Fruit fly (Drosophila melanogaster): ENCODE measurements around the gene CG13919.

The CG13919 gene

DNA sequence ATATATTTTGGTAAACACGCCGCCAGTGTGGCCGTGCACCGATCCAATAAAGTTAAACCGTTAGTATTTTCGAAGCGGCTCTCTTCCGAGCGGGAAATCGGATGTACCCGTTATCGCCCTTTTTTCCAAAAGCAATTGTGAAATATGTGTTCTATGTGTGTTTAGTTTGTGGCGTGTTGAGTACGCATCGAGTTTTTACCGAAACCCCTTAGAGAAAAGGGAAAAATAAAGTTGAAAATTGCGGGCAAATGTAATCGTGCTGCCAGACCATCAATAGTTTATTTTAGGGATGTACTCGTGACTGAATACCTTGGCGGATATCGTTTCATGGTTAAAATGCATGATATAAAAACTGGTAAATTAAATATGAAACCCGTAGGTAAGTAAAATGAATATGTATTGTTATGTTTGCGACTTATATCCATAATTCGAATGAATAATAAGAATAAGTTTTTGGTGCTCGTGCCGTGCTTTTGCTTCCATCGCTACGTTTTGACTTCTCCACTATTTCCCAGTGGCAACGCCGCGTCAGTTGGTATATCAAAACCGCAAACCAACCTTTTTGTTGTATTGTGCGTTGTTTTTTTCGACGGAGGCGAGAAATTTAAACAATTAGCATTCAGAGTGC, 6.0 kb upstream of the CG13919 start, which contains the start of the genes Mettl2 and Bgb (continued):
- TF ChIP-seq CG12219 (GFP tag; optimal IDR thresholded peaks at IDR 0.05) (no peak), ac (GFP tag; optimal IDR thresholded peaks at IDR 0.05) (no peak), chn (GFP tag; optimal IDR thresholded peaks at IDR 0.05) (peak; percentile 78), CG16779 (GFP tag; IDR thresholded peaks at IDR 0.05) (peak; percentile 68; the same call in 1 of the 2 replicates), CG6791 (GFP tag; IDR thresholded peaks at IDR 0.05; ENCODE audit: partially characterized antibody) (0 out of 3 replicates have a peak, but pooled peaks have one; percentile 16), CG9215 (GFP tag; IDR thresholded peaks at IDR 0.05) (peak; percentile 90), CG10147 (GFP tag; optimal IDR thresholded peaks at IDR 0.05) (peak; percentile 76), CG4282 (GFP tag; optimal IDR thresholded peaks at IDR 0.05) (no peak), CG31365 (tag; optimal IDR thresholded peaks at IDR 0.05) (no peak), ems (GFP tag; optimal IDR thresholded peaks at IDR 0.05) (peak; percentile 82), CG7963 (GFP tag; IDR thresholded peaks at IDR 0.05; ENCODE audit: partially characterized antibody) (peak; percentile 40; the same call in 2 of the 3 replicates), CG11696 (GFP tag; IDR thresholded peaks at IDR 0.05) (0 out of 2 replicates have a peak, but pooled peaks have one; percentile 29), pzg (GFP tag; optimal IDR thresholded peaks at IDR 0.05) (peak; percentile 67), CG18599 (GFP tag; optimal IDR thresholded peaks at IDR 0.05) (peak; percentile 80), Nf-YB (GFP tag; optimal IDR thresholded peaks at IDR 0.05) (peak; percentile 15), lov (optimal IDR thresholded peaks at IDR 0.05) (no peak), lov (GFP tag; IDR thresholded peaks at IDR 0.05) (0 out of 3 replicates have a peak, but pooled peaks have one; percentile 29), CG10431 (GFP tag; optimal IDR thresholded peaks at IDR 0.05) (no peak), rib (GFP tag; IDR thresholded peaks at IDR 0.05) (peak; percentile 46; the same call in 1 of the 2 replicates), Aef1 (GFP tag; IDR thresholded peaks at IDR 0.05) (peak; percentile 85), ind (GFP tag; optimal IDR thresholded peaks at IDR 0.05) (peak; percentile 90), ato (GFP tag; IDR thresholded peaks at IDR 0.05; ENCODE audit: partially characterized antibody) (peak; percentile 20; the same call in 1 of the 2 replicates), CG1602 (GFP tag; optimal IDR thresholded peaks at IDR 0.05) (peak; percentile 76), nmo (GFP tag; optimal IDR thresholded peaks at IDR 0.05) (peak; percentile 83), dmrt11E (tag; optimal IDR thresholded peaks at IDR 0.05) (peak; percentile 67), CG10462 (GFP tag; optimal IDR thresholded peaks at IDR 0.05) (peak; percentile 6), Fer3 (tag; optimal IDR thresholded peaks at IDR 0.05) (peak; percentile 77), CG5953 (GFP tag; IDR thresholded peaks at IDR 0.05) (no peak), shn (GFP tag; optimal IDR thresholded peaks at IDR 0.05) (peak; percentile 77), CG31388 (GFP tag; optimal IDR thresholded peaks at IDR 0.05) (peak; percentile 43), ERR (GFP tag; optimal IDR thresholded peaks at IDR 0.05) (peak; percentile 28), CG3163 (GFP tag; optimal IDR thresholded peaks at IDR 0.05) (peak; percentile 49), CG2116 (GFP tag; optimal IDR thresholded peaks at IDR 0.05) (peak; percentile 53), peb (GFP tag; IDR thresholded peaks at IDR 0.05) (peak; percentile 38; the same call in 1 of the 2 replicates), cad (GFP tag; optimal IDR thresholded peaks at IDR 0.05) (no peak), CG17802 (tag; optimal IDR thresholded peaks at IDR 0.05) (peak; percentile 34), CG4328 (GFP tag; optimal IDR thresholded peaks at IDR 0.05) (peak; percentile 59), Scr (GFP tag; IDR thresholded peaks at IDR 0.05; ENCODE audit: partially characterized antibody) (peak; percentile 90), Gsc (GFP tag; IDR thresholded peaks at IDR 0.05) (peak; percentile 64), Side (GFP tag; optimal IDR thresholded peaks at IDR 0.05) (peak; percentile 72), Lhr (GFP tag; optimal IDR thresholded peaks at IDR 0.05) (no peak), ro (GFP tag; IDR thresholded peaks at IDR 0.05) (peak; percentile 66), CG1647 (GFP tag; optimal IDR thresholded peaks at IDR 0.05) (peak; percentile 75), zfh1 (GFP tag; IDR thresholded peaks at IDR 0.05) (peak; percentile 84), CG6765 (GFP tag; optimal IDR thresholded peaks at IDR 0.05) (peak; percentile 34), YL-1 (GFP tag; optimal IDR thresholded peaks at IDR 0.05) (peak; percentile 58), CG32767 (GFP tag; IDR thresholded peaks at IDR 0.05) (peak; percentile 86), en (GFP tag; optimal IDR thresholded peaks at IDR 0.05) (peak; percentile 53), slp2 (GFP tag; optimal IDR thresholded peaks at IDR 0.05) (peak; percentile 66), CG4617 (GFP tag; optimal IDR thresholded peaks at IDR 0.05; ENCODE audit: borderline replicate concordance) (peak; percentile 59)
